Worm (Caenorhabditis elegans) whole organism, L4/young adult: ENCODE measurements around the gene T28A11.17.

Experiments used
- W03F9.2 ChIP-seq: fragments of 150-350 bp; optimal IDR thresholded peaks from 2 replicates; lab custom pipeline; 2014; ENCODE audit warnings: missing biosample characterization, missing genetic modification characterization
- dao-5 ChIP-seq: sonication (generic microtip); optimal IDR thresholded peaks from 2 replicates; lab custom pipeline; 2016; ENCODE audit warnings: missing genotype, missing genetic modification characterization, moderate library complexity, missing compliant biosample characterization
- him-1 ChIP-seq: sonication (generic microtip); optimal IDR thresholded peaks from 2 replicates; lab custom pipeline; 2016; ENCODE audit warnings: missing genotype, missing genetic modification reagents, missing genetic modification characterization, missing compliant biosample characterization

ce11 chrV:3244703-3245102 is 21.4 kb downstream of the T28A11.17 start, which contains the start of gene srj-7:
- TF ChIP-seq W03F9.2 (tag; lab: Kevin White, UChicago) (no peak), him-1 (tag; lab: Kevin White, UChicago) (no peak), dao-5 (tag; lab: Kevin White, UChicago) (no peak)
